Worm (Caenorhabditis elegans) whole organism, L4/young adult: ENCODE results near the gene dpy-11.

Experiments used
- W03F9.2 ChIP-seq: fragments of 150-350 bp; optimal IDR thresholded peaks from 2 replicates; lab custom pipeline; 2014; ENCODE audit warnings: missing biosample characterization, missing genetic modification characterization
- him-1 ChIP-seq: sonication (generic microtip); optimal IDR thresholded peaks from 2 replicates; lab custom pipeline; 2016; ENCODE audit warnings: missing genotype, missing genetic modification reagents, missing genetic modification characterization, missing compliant biosample characterization

DNA sequence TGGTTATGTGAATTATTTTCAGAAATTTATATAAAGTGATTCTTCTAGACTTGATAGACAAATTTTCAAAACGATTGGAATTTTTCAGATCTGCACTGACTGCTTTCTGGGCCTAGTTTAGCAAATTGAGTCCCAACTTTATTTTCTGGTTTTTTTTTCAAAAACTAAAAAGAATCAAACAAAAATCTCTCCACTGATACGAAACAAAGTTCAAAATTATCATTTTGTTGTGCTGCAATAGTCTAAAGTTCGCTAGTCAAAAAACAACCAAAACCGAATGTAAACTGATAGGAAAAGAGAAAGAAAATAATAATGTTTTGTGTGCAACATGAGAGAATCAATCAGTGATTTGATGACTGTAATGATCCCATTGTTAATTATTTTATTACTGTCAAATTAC, 34.8 kb upstream of the dpy-11 start, which contains the start of gene lipl-4:
- TF ChIP-seq him-1 (tag; lab: Kevin White, UChicago), result no peak
- TF ChIP-seq W03F9.2 (tag; lab: Kevin White, UChicago), result no peak
